Fruit fly (Drosophila melanogaster) whole organism, embryonic: ENCODE results near the gene Cks85A.
A peak's percentile ranks its signal among the peaks of the same experiment; 100 is the strongest.

Source experiments
- BtbVII ChIP-seq: fragments of 200-800 bp; sonication (Bioruptor generic); optimal IDR thresholded peaks from 3 replicates; lab custom pipeline; 2017; ENCODE audit warnings: missing biosample characterization, mild to moderate bottlenecking, missing genetic modification characterization
- CG10462 ChIP-seq: fragments of 200-800 bp; sonication (Bioruptor generic); optimal IDR thresholded peaks from 2 replicates; lab custom pipeline; 2016; ENCODE audit warnings: missing biosample characterization, missing genetic modification characterization
- CG10543 ChIP-seq: fragments of 200-800 bp; sonication (Bioruptor generic); optimal IDR thresholded peaks from 3 replicates; lab custom pipeline; 2017; ENCODE audit warnings: missing biosample characterization, mild to moderate bottlenecking, missing genetic modification characterization, moderate library complexity
- CG10565 ChIP-seq: fragments of 200-800 bp; sonication (Bioruptor generic); optimal IDR thresholded peaks from 3 replicates; lab custom pipeline; 2016; ENCODE audit warnings: missing biosample characterization, mild to moderate bottlenecking, missing genetic modification characterization
- CG10959 ChIP-seq: fragments of 200-800 bp; sonication (Bioruptor generic); IDR thresholded peaks from 2 replicates; pipeline ENCODE4 v1.3.6; 2022; ENCODE audit warnings: missing biosample characterization, missing genetic modification characterization
- CG11398 ChIP-seq: fragments of 200-800 bp; sonication (Bioruptor generic); optimal IDR thresholded peaks from 2 replicates; lab custom pipeline; 2016; ENCODE audit warnings: missing biosample characterization, missing genetic modification characterization
- CG11723 ChIP-seq: fragments of 200-800 bp; sonication (Bioruptor generic); optimal IDR thresholded peaks from 2 replicates; lab custom pipeline; 2017; ENCODE audit warnings: missing biosample characterization, mild to moderate bottlenecking, missing genetic modification characterization
- CG12659 ChIP-seq: fragments of 200-800 bp; sonication (Bioruptor generic); optimal IDR thresholded peaks from 3 replicates; lab custom pipeline; 2017; ENCODE audit warnings: mild to moderate bottlenecking, missing biosample characterization, missing genetic modification reagents, missing genetic modification characterization
- CG13894 ChIP-seq: fragments of 200-800 bp; sonication (Bioruptor generic); optimal IDR thresholded peaks from 3 replicates; lab custom pipeline; 2018; ENCODE audit warnings: missing biosample characterization, mild to moderate bottlenecking, missing genetic modification characterization, moderate library complexity
- CG14667 ChIP-seq: fragments of 200-800 bp; sonication (Bioruptor generic); IDR thresholded peaks from 2 replicates; pipeline ENCODE4 v1.3.6; 2022; ENCODE audit warnings: missing biosample characterization, missing genetic modification characterization
- CG14965 ChIP-seq: fragments of 200-800 bp; sonication (Bioruptor generic); optimal IDR thresholded peaks from 2 replicates; lab custom pipeline; 2016; ENCODE audit warnings: missing biosample characterization, missing genetic modification characterization, borderline replicate concordance
- CG15269 ChIP-seq: fragments of 200-800 bp; sonication (Bioruptor generic); optimal IDR thresholded peaks from 2 replicates; lab custom pipeline; 2018; ENCODE audit warnings: missing biosample characterization, mild to moderate bottlenecking, missing genetic modification characterization, moderate library complexity
- CG16813 ChIP-seq: fragments of 200-800 bp; sonication (Bioruptor generic); IDR thresholded peaks from 3 replicates; pipeline ENCODE4 v1.3.6; 2022; ENCODE audit warnings: missing biosample characterization, missing genetic modification characterization; ENCODE audit not compliant: partially characterized antibody
- CG17612 ChIP-seq: fragments of 200-800 bp; sonication (Bioruptor generic); IDR thresholded peaks from 2 replicates; pipeline ENCODE4 v1.3.6; 2022; ENCODE audit warnings: missing biosample characterization, missing genetic modification characterization
- CG18476 ChIP-seq: fragments of 200-800 bp; sonication (Bioruptor generic); optimal IDR thresholded peaks from 2 replicates; lab custom pipeline; 2016; ENCODE audit warnings: missing biosample characterization, mild to moderate bottlenecking, missing genetic modification characterization
- CG2116 ChIP-seq: fragments of 200-800 bp; sonication (Bioruptor generic); optimal IDR thresholded peaks from 3 replicates; lab custom pipeline; 2018; ENCODE audit warnings: missing biosample characterization, mild to moderate bottlenecking, missing genetic modification characterization
- CG3407 ChIP-seq: fragments of 200-800 bp; sonication (Bioruptor generic); optimal IDR thresholded peaks from 2 replicates; lab custom pipeline; 2018; ENCODE audit warnings: missing biosample characterization, mild to moderate bottlenecking, missing genetic modification characterization
- CG4404 ChIP-seq: fragments of 200-800 bp; sonication (Bioruptor generic); IDR thresholded peaks from 2 replicates; pipeline ENCODE4 v1.3.6; 2022; ENCODE audit warnings: missing biosample characterization, missing genetic modification characterization
- CG4617 ChIP-seq: fragments of 200-800 bp; sonication (Bioruptor generic); optimal IDR thresholded peaks from 3 replicates; lab custom pipeline; 2016; ENCODE audit warnings: missing biosample characterization, missing genetic modification characterization, borderline replicate concordance
- CG6689 ChIP-seq: fragments of 200-800 bp; sonication (Bioruptor generic); IDR thresholded peaks from 2 replicates; pipeline ENCODE4 v1.3.6; 2022; ENCODE audit warnings: missing biosample characterization, missing genetic modification characterization
- CG7556 ChIP-seq: fragments of 200-800 bp; sonication (Bioruptor generic); optimal IDR thresholded peaks from 2 replicates; lab custom pipeline; 2017; ENCODE audit warnings: missing biosample characterization, mild to moderate bottlenecking, missing genetic modification characterization
- CG8924 ChIP-seq: fragments of 200-800 bp; optimal IDR thresholded peaks from 3 replicates; lab custom pipeline; 2019; ENCODE audit warnings: missing biosample characterization, mild to moderate bottlenecking, missing genetic modification characterization, moderate library complexity
- D ChIP-seq, 2 experiments: fragments of 200-800 bp in 1 of 2; fragments of >200 bp in 1 of 2; sonication (Bioruptor generic) in 1 of 2; optimal IDR thresholded peaks; 2 replicates in 1 of 2; 3 replicates in 1 of 2; lab custom pipeline; 2017; ENCODE audit warnings: mild to moderate bottlenecking in 1 of 2, missing biosample characterization in 1 of 2, missing genetic modification characterization in 1 of 2, missing genetic modification reagents in 1 of 2
- Doc3 ChIP-seq: fragments of 200-800 bp; sonication (Bioruptor generic); IDR thresholded peaks from 3 replicates; pipeline ENCODE4 v1.3.6; 2022; ENCODE audit warnings: missing biosample characterization, missing genetic modification characterization; ENCODE audit not compliant: partially characterized antibody
- Fer1 ChIP-seq: fragments of 200-800 bp; sonication (Bioruptor generic); optimal IDR thresholded peaks from 2 replicates; lab custom pipeline; 2017; ENCODE audit warnings: missing biosample characterization, mild to moderate bottlenecking, missing genetic modification characterization
- Gsc ChIP-seq: fragments of 200-800 bp; sonication (Bioruptor generic); IDR thresholded peaks from 2 replicates; pipeline ENCODE4 v1.3.6; 2022; ENCODE audit warnings: missing biosample characterization, missing genetic modification characterization
- HLH3B ChIP-seq: fragments of 200-800 bp; sonication (Bioruptor generic); IDR thresholded peaks from 2 replicates; pipeline ENCODE4 v1.3.6; 2022; ENCODE audit warnings: missing biosample characterization, missing genetic modification characterization
- HmgZ ChIP-seq: fragments of 200-800 bp; sonication (Bioruptor generic); optimal IDR thresholded peaks from 2 replicates; lab custom pipeline; 2018; ENCODE audit warnings: missing biosample characterization, mild to moderate bottlenecking, missing genetic modification characterization
- Hr39 ChIP-seq: fragments of >200 bp; optimal IDR thresholded peaks from 2 replicates; lab custom pipeline; 2017
- Hr78 ChIP-seq, 2 experiments: fragments of 200-800 bp in 1 of 2; fragments of >200 bp in 1 of 2; sonication (Bioruptor generic) in 1 of 2; optimal IDR thresholded peaks; 2 replicates each; lab custom pipeline; 2017 to 2019; ENCODE audit warnings: missing biosample characterization in 2 of 2, missing genetic modification characterization in 2 of 2, mild to moderate bottlenecking in 1 of 2, moderate library complexity in 1 of 2
- Lhr ChIP-seq: fragments of 200-800 bp; sonication (Bioruptor generic); optimal IDR thresholded peaks from 3 replicates; lab custom pipeline; 2017; ENCODE audit warnings: mild to moderate bottlenecking, missing biosample characterization, missing genetic modification reagents, missing genetic modification characterization
- Max ChIP-seq: fragments of 200-800 bp; sonication (Bioruptor generic); optimal IDR thresholded peaks from 2 replicates; lab custom pipeline; 2016; ENCODE audit warnings: missing biosample characterization, mild to moderate bottlenecking, missing genetic modification characterization
- Mes4 ChIP-seq: fragments of 200-800 bp; sonication (Bioruptor generic); optimal IDR thresholded peaks from 2 replicates; lab custom pipeline; 2016; ENCODE audit warnings: missing biosample characterization, missing genetic modification characterization
- Opbp ChIP-seq: fragments of 200-800 bp; sonication (Bioruptor generic); IDR thresholded peaks from 3 replicates; pipeline ENCODE4 v1.3.6; 2022; ENCODE audit warnings: missing biosample characterization, missing genetic modification characterization; ENCODE audit not compliant: partially characterized antibody
- Taf1 ChIP-seq: fragments of 200-800 bp; sonication (Bioruptor generic); IDR thresholded peaks from 2 replicates; pipeline ENCODE4 v1.3.6; 2022; ENCODE audit warnings: missing biosample characterization, missing genetic modification characterization
- ato ChIP-seq: fragments of 200-800 bp; sonication (Bioruptor generic); IDR thresholded peaks from 2 replicates; pipeline ENCODE4 v1.3.6; 2022; ENCODE audit warnings: missing biosample characterization, missing genetic modification characterization; ENCODE audit not compliant: partially characterized antibody
- gsb-n ChIP-seq: fragments of 200-800 bp; sonication (Bioruptor generic); optimal IDR thresholded peaks from 3 replicates; lab custom pipeline; 2018; ENCODE audit warnings: missing biosample characterization, mild to moderate bottlenecking, missing genetic modification characterization
- hth ChIP-seq: fragments of >200 bp; optimal IDR thresholded peaks from 2 replicates; lab custom pipeline; 2017; ENCODE audit warnings: inconsistent platforms
- kni ChIP-seq: fragments of 200-800 bp; sonication (Bioruptor generic); optimal IDR thresholded peaks from 3 replicates; lab custom pipeline; 2017; ENCODE audit warnings: mild to moderate bottlenecking, missing biosample characterization, missing genetic modification reagents, missing genetic modification characterization
- lab ChIP-seq: fragments of 200-800 bp; sonication (Bioruptor generic); optimal IDR thresholded peaks from 3 replicates; lab custom pipeline; 2017; ENCODE audit warnings: missing biosample characterization, missing genetic modification characterization, mild to moderate bottlenecking, moderate library complexity, missing genetic modification reagents
- odd ChIP-seq: fragments of 200-800 bp; sonication (Bioruptor generic); optimal IDR thresholded peaks from 2 replicates; lab custom pipeline; 2017; ENCODE audit warnings: missing biosample characterization, mild to moderate bottlenecking, missing genetic modification characterization
- peb ChIP-seq: fragments of 200-800 bp; sonication (Bioruptor generic); IDR thresholded peaks from 2 replicates; pipeline ENCODE4 v1.3.6; 2022; ENCODE audit warnings: missing biosample characterization, missing genetic modification characterization
- pum ChIP-seq: fragments of 200-800 bp; sonication (Bioruptor generic); optimal IDR thresholded peaks from 2 replicates; lab custom pipeline; 2016; ENCODE audit warnings: missing biosample characterization, missing genetic modification characterization
- rib ChIP-seq: fragments of 200-800 bp; sonication (Bioruptor generic); IDR thresholded peaks from 2 replicates; pipeline ENCODE4 v1.3.6; 2022; ENCODE audit warnings: missing biosample characterization, missing genetic modification characterization
- sisA ChIP-seq: fragments of 200-800 bp; sonication (Bioruptor generic); IDR thresholded peaks from 2 replicates; pipeline ENCODE4 v1.3.6; 2022; ENCODE audit warnings: missing biosample characterization, missing genetic modification characterization
- slou ChIP-seq: fragments of 200-800 bp; sonication (Bioruptor generic); optimal IDR thresholded peaks from 3 replicates; lab custom pipeline; 2016; ENCODE audit warnings: missing biosample characterization, missing genetic modification characterization
- sqz ChIP-seq: fragments of 200-800 bp; sonication (Bioruptor generic); optimal IDR thresholded peaks from 3 replicates; lab custom pipeline; 2018; ENCODE audit warnings: missing biosample characterization, mild to moderate bottlenecking, missing genetic modification characterization
- yki ChIP-seq: fragments of >200 bp; optimal IDR thresholded peaks from 3 replicates; lab custom pipeline; 2018
- zen ChIP-seq: fragments of 200-800 bp; sonication (Bioruptor generic); optimal IDR thresholded peaks from 3 replicates; lab custom pipeline; 2018; ENCODE audit warnings: missing biosample characterization, mild to moderate bottlenecking, missing genetic modification characterization, moderate library complexity

Cks85A gene

DNA sequence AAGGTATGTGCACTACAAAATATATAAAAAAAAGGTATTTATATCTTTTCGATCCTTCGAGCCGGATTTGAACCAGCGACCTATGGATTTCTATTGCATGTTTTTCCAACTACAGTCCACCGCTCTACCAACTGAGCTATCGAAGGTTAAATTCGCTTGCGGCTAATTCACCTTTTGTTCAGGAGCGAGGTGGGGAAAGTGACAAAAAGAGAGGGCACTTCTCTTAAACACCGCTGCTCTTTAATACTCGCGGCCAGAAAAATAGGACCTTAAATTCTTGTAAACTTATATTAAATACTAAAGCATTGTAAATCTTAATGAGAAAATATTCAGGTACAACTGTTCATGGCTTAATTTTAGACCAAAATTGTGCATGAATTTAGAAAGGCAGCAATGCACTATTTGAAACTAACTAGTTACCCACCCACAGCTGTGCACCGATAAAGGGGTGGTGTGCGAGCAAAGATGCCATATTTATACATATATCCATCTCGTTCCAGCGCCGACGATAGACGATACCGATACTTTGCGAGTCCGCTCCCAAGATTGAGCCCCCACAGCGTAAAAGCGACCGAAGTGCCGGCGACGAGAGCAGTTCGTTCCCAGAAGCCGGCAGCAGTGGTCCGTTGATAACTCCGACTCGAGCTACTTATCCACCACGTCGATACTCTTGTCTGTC, 49.1 kb downstream of the Cks85A start (continued):
- peak; percentile 95 for TF ChIP-seq CG11723 (GFP tag; lab: Kevin White, UChicago)
- TF ChIP-seq HLH3B, result peak; percentile 97
- TF ChIP-seq CG10543 (GFP tag; lab: Kevin White, UChicago), result peak; percentile 98
- peak; percentile 97 for TF ChIP-seq CG6689 (GFP tag; lab: Robert Waterston, UW)
- TF ChIP-seq gsb-n (tag; lab: Kevin White, UChicago), result peak; percentile 98
- TF ChIP-seq CG18476 (GFP tag; lab: Kevin White, UChicago), result peak; percentile 98
- TF ChIP-seq CG7556 (GFP tag; lab: Kevin White, UChicago), result peak; percentile 98
- peak; percentile 87 for TF ChIP-seq kni (GFP tag; lab: Kevin White, UChicago)
- peak; percentile 98 for TF ChIP-seq CG15269 (tag; lab: Kevin White, UChicago)
- peak; percentile 96 for TF ChIP-seq Opbp (GFP tag; lab: Robert Waterston, UW)
- no peak for TF ChIP-seq D (optimal IDR thresholded peaks at IDR 0.05; lab: Kevin White, UChicago)
- TF ChIP-seq D (GFP tag; optimal IDR thresholded peaks at IDR 0.05; lab: Kevin White, UChicago), result peak; percentile 97
- TF ChIP-seq yki (lab: Kevin White, UChicago), result peak; percentile 58
- TF ChIP-seq CG10959 (GFP tag; lab: Robert Waterston, UW), result peak; percentile 94
- peak; percentile 91 for TF ChIP-seq peb (GFP tag; lab: Robert Waterston, UW)
- TF ChIP-seq CG11398 (GFP tag; lab: Kevin White, UChicago), result peak; percentile 96
- TF ChIP-seq CG10462 (GFP tag; lab: Kevin White, UChicago), result peak; percentile 95
- peak; percentile 99 for TF ChIP-seq CG12659 (GFP tag; lab: Kevin White, UChicago)
- peak; percentile 92 for TF ChIP-seq CG4617 (GFP tag; lab: Kevin White, UChicago)
- TF ChIP-seq Mes4, result peak; percentile 94
- TF ChIP-seq BtbVII (GFP tag; lab: Kevin White, UChicago), result peak; percentile 98
- peak; percentile 96 for TF ChIP-seq rib (GFP tag; lab: Robert Waterston, UW)
- peak; percentile 95 for TF ChIP-seq sqz
- no peak for TF ChIP-seq hth (lab: Kevin White, UChicago)
- TF ChIP-seq pum (GFP tag; lab: Kevin White, UChicago), result peak; percentile 97
- TF ChIP-seq HmgZ, result peak; percentile 99
- peak; percentile 98 for TF ChIP-seq CG13894 (tag; lab: Kevin White, UChicago)
- peak; percentile 90 for TF ChIP-seq CG14667 (GFP tag; lab: Robert Waterston, UW)
- peak; percentile 99 for TF ChIP-seq lab (GFP tag; lab: Kevin White, UChicago)
- TF ChIP-seq CG10565 (GFP tag; lab: Kevin White, UChicago), result peak; percentile 92
- TF ChIP-seq Doc3 (GFP tag; lab: Robert Waterston, UW), result 0 out of 3 replicates have a peak, but pooled peaks have one; percentile 34
- peak; percentile 98 for TF ChIP-seq odd
- TF ChIP-seq CG2116 (GFP tag; lab: Kevin White, UChicago), result peak; percentile 91
- TF ChIP-seq Hr39 (lab: Kevin White, UChicago), result no peak
- TF ChIP-seq CG17612 (GFP tag; lab: Robert Waterston, UW), result peak; percentile 90
- peak; percentile 95 for TF ChIP-seq CG3407 (GFP tag; lab: Kevin White, UChicago)
- TF ChIP-seq zen (tag; lab: Kevin White, UChicago), result peak; percentile 96
- TF ChIP-seq CG4404 (GFP tag; lab: Robert Waterston, UW), result peak; percentile 88
- TF ChIP-seq slou (GFP tag; lab: Kevin White, UChicago), result peak; percentile 93
- peak; percentile 99 for TF ChIP-seq CG8924
- TF ChIP-seq ato (GFP tag; lab: Robert Waterston, UW), result peak; percentile 80
- TF ChIP-seq Taf1, result peak; percentile 94
- TF ChIP-seq Fer1 (GFP tag; lab: Kevin White, UChicago), result peak; percentile 99
- TF ChIP-seq Hr78 (GFP tag; optimal IDR thresholded peaks at IDR 0.05; lab: Kevin White, UChicago), result peak in 1 of 2 experiments; percentile 89
- no peak; the same call in 1 of the 2 replicates for TF ChIP-seq Gsc
- peak; percentile 71 for TF ChIP-seq CG16813 (GFP tag; lab: Robert Waterston, UW)
- TF ChIP-seq CG14965 (GFP tag; lab: Kevin White, UChicago), result peak; percentile 80
- TF ChIP-seq Max (GFP tag; lab: Kevin White, UChicago), result peak; percentile 98
- peak; percentile 95 for TF ChIP-seq sisA (GFP tag; lab: Robert Waterston, UW)
- peak; percentile 94 for TF ChIP-seq Lhr
